Worm (Caenorhabditis elegans) whole organism, L4 larva: Measurements from ENCODE around the gene C37H5.5.

Experiments used
- ama-1 ChIP-seq: fragments of 150-350 bp; optimal IDR thresholded peaks from 2 replicates; lab custom pipeline; 2014; ENCODE audit warnings: inconsistent platforms, mixed read lengths
- ceh-32 ChIP-seq: sonication (generic microtip); optimal IDR thresholded peaks from 2 replicates; lab custom pipeline; 2016; ENCODE audit warnings: mild to moderate bottlenecking, missing genetic modification characterization, missing compliant biosample characterization; ENCODE audit not compliant: poor library complexity
- dve-1 ChIP-seq: sonication (generic microtip); optimal IDR thresholded peaks from 2 replicates; lab custom pipeline; 2017; ENCODE audit warnings: antibody characterized with exemption, mild to moderate bottlenecking, missing genetic modification characterization, missing compliant biosample characterization; ENCODE audit not compliant: insufficient read depth
- egl-43 ChIP-seq: fragments of 200-800 bp; sonication (Bioruptor generic); IDR thresholded peaks from 2 replicates; pipeline ENCODE4 v1.3.6; 2022; ENCODE audit warnings: missing genetic modification reagents, missing genetic modification characterization, missing compliant biosample characterization
- fkh-10 ChIP-seq: fragments of 150-350 bp; optimal IDR thresholded peaks from 2 replicates; lab custom pipeline; 2014; ENCODE audit warnings: missing biosample characterization, missing genetic modification reagents, missing genetic modification characterization
- lir-3 ChIP-seq: sonication (generic microtip); optimal IDR thresholded peaks from 2 replicates; lab custom pipeline; 2016; ENCODE audit warnings: mild to moderate bottlenecking, missing genetic modification characterization, missing compliant biosample characterization
- nhr-10 ChIP-seq: fragments of 150-350 bp; optimal IDR thresholded peaks from 2 replicates; lab custom pipeline; 2014; ENCODE audit warnings: missing biosample characterization, missing genetic modification characterization
- nhr-77 ChIP-seq: fragments of 150-350 bp; optimal IDR thresholded peaks from 2 replicates; lab custom pipeline; 2014; ENCODE audit warnings: missing biosample characterization, missing genetic modification characterization
- pqm-1 ChIP-seq: sonication (generic microtip); optimal IDR thresholded peaks from 2 replicates; lab custom pipeline; 2017; ENCODE audit warnings: missing biosample characterization, missing genetic modification characterization
- sdz-12 ChIP-seq: fragments of 200-800 bp; sonication (Bioruptor generic); optimal IDR thresholded peaks from 2 replicates; lab custom pipeline; 2018; ENCODE audit warnings: mild to moderate bottlenecking, missing genetic modification characterization, missing compliant biosample characterization
- tag-97 ChIP-seq: fragments of 200-800 bp; sonication (Bioruptor generic); IDR thresholded peaks from 2 replicates; pipeline ENCODE4 v1.3.6; 2022; ENCODE audit warnings: missing genetic modification characterization, missing compliant biosample characterization
- ztf-11 ChIP-seq: fragments of 150-350 bp; optimal IDR thresholded peaks from 2 replicates; lab custom pipeline; 2014; ENCODE audit warnings: missing biosample characterization, missing genetic modification characterization

ce11 chrV:4841179-4841578 lies 14.0 kb downstream of the C37H5.5 start, which contains the start of gene cwp-1:
- TF ChIP-seq lir-3 (tag; lab: Kevin White, UChicago) (no peak), dve-1 (no peak), egl-43 (GFP tag; lab: Robert Waterston, UW) (no peak), pqm-1 (tag; lab: Kevin White, UChicago) (no peak), fkh-10 (GFP tag; lab: Kevin White, UChicago) (no peak), tag-97 (GFP tag; lab: Robert Waterston, UW) (no peak), ztf-11 (tag; lab: Kevin White, UChicago) (no peak), nhr-77 (tag; lab: Kevin White, UChicago) (no peak), nhr-10 (tag; lab: Kevin White, UChicago) (no peak), ama-1 (lab: Kevin White, UChicago) (no peak), sdz-12 (GFP tag; lab: Kevin White, UChicago) (no peak), ceh-32 (tag; lab: Kevin White, UChicago) (no peak)
